Worm (Caenorhabditis elegans): ENCODE measurements around the gene Y46G5A.8.
"Not testable (repeated sequence)": the region's sequence is repeated elsewhere in the genome, so short reads cannot be mapped to it uniquely, and the experiment has no call there.

The Y46G5A.8 gene

DNA sequence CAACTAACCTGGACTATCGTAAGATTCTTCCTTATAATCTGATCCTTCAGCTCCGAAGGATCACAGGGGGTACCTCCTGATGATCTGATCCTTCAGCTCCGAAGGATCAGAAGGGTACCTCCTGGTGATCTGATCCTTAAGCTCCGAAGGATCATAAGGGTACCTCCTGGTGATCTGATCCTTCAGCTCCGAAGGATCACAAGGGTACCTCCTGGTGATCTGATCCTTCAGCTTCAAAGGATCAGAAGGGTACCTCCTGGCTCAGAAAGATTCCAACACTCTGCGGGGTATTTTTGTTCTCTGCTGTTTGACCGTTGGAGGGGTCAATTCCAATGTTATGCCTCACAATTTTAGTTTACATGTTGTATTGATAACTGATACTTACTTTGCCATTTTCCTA, 6.4 kb upstream of the Y46G5A.8 start:
- TF ChIP-seq madf-5 (GFP tag; IDR thresholded peaks at IDR 0.05) (peak in 1 of 2 experiments; percentile 69; a peak in 1 of 4 replicates), Y105C5A.15 (GFP tag; IDR thresholded peaks at IDR 0.05) (0 out of 2 replicates have a peak, but pooled peaks have one; percentile 33), dmd-8 (GFP tag; IDR thresholded peaks at IDR 0.05) (peak; percentile 71), lim-7 (GFP tag; IDR thresholded peaks at IDR 0.05) (peak; percentile 84), set-16 (GFP tag; IDR thresholded peaks at IDR 0.05) (peak; percentile 84)

DNA sequence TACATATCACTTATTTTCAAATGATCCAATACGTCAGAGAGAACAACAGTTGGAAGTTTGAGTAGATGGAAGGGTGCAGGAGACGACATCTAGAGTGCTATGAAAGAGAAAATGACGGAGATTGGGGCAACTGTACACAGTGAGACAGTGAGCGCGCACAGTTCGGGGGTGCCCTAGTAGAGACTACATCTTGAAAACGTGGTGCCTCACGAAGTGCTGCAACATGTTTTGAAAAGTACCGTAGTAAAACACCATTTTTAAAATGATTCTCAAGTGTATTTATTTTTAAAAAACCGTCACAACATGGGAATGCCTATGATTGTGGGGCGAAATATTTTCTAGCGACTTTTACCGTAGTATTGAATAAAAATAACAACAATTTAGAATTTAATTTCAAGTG, 2.4 kb upstream of the Y46G5A.8 start, which contains the start of gene Y46G5A.39:
TSS of gene Y46G5A.39 (minus strand) at position 101 of the 400 bp plus-strand sequence.
- TF ChIP-seq nhr-77 (tag; optimal IDR thresholded peaks at IDR 0.05); lsy-2 (tag; optimal IDR thresholded peaks at IDR 0.05); zfp-3 (GFP tag; conservative IDR thresholded peaks at IDR 0.05): not testable (repeated sequence)

DNA sequence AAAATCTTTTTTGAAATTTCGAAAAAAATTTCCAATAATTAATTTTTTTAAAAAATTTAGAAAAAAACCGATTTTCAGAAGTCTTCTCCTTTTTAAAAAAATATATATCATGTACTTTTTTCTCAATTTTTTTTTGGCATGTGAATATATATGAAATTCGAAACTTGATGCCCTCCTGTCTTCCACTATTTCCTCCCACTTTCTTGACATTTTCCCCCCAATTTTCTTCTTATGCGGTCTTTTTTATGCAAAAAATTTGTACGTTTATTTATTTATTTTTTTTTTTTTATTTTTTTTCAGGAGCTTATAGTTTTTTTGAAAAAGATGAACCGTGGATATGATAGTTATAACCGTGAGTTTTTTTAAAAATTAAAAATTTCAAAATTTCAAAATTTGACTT, 4.4 kb downstream of the Y46G5A.8 start, which contains the start of gene cnp-2:
TSS of gene cnp-2 (plus strand) at position 301 of the 400 bp plus-strand sequence.
- no peak for TF ChIP-seq nhr-11 (tag; optimal IDR thresholded peaks at IDR 0.05)
- TF ChIP-seq nhr-102 (tag; optimal IDR thresholded peaks at IDR 0.05) = no peak
- TF ChIP-seq daf-19 (GFP tag; conservative IDR thresholded peaks at IDR 0.05) = no peak
- no peak for TF ChIP-seq skn-1 (tag; optimal IDR thresholded peaks at IDR 0.05)
- no peak for TF ChIP-seq set-16 (GFP tag; IDR thresholded peaks at IDR 0.05)
- TF ChIP-seq nhr-6 (tag; optimal IDR thresholded peaks at IDR 0.05) = no peak
- TF ChIP-seq php-3 (GFP tag; IDR thresholded peaks at IDR 0.05) = no peak
- TF ChIP-seq daf-16 (GFP tag; optimal IDR thresholded peaks at IDR 0.05) = no peak
- no peak for TF ChIP-seq daf-16 (tag; optimal IDR thresholded peaks at IDR 0.05)
- TF ChIP-seq ceh-82 (tag; optimal IDR thresholded peaks at IDR 0.05) = no peak
- TF ChIP-seq lin-15B (tag; optimal IDR thresholded peaks at IDR 0.05) = no peak
- TF ChIP-seq egl-43 (GFP tag; IDR thresholded peaks at IDR 0.05) = no peak
- no peak for TF ChIP-seq Y105C5A.15 (GFP tag; IDR thresholded peaks at IDR 0.05)
- TF ChIP-seq Y5F2A.4 (GFP tag; optimal IDR thresholded peaks at IDR 0.05) = no peak
- no peak for TF ChIP-seq zip-11 (GFP tag; IDR thresholded peaks at IDR 0.05)
- TF ChIP-seq lin-38 (GFP tag; IDR thresholded peaks at IDR 0.05) = no peak

DNA sequence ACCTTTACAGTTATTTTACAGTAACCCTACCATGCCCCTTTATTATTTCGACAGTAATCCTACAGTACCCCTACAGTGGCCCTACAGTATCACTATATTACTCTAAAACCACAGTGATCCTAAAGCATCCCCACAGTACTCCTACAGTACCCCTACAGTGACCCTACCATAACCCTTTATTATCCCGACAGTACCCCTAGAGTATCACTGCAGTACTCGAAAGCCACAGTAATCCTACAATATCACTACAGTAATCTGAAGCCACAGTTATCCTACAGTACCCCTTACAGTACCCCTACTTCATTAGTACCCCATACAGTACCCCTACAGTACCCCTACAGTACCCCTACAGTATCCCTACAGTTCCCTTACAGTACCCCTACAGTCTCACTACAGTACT, 8.3 kb downstream of the Y46G5A.8 start:
- no peak for TF ChIP-seq ZK546.5 (tag; optimal IDR thresholded peaks at IDR 0.05)
- TF ChIP-seq F44E2.7 (GFP tag; IDR thresholded peaks at IDR 0.05) = no peak
- TF ChIP-seq unc-62 (GFP tag; optimal IDR thresholded peaks at IDR 0.05 in 1 of 2) = peak in 1 of 2 experiments; percentile 77
- no peak for TF ChIP-seq unc-62 (tag; optimal IDR thresholded peaks at IDR 0.05)

DNA sequence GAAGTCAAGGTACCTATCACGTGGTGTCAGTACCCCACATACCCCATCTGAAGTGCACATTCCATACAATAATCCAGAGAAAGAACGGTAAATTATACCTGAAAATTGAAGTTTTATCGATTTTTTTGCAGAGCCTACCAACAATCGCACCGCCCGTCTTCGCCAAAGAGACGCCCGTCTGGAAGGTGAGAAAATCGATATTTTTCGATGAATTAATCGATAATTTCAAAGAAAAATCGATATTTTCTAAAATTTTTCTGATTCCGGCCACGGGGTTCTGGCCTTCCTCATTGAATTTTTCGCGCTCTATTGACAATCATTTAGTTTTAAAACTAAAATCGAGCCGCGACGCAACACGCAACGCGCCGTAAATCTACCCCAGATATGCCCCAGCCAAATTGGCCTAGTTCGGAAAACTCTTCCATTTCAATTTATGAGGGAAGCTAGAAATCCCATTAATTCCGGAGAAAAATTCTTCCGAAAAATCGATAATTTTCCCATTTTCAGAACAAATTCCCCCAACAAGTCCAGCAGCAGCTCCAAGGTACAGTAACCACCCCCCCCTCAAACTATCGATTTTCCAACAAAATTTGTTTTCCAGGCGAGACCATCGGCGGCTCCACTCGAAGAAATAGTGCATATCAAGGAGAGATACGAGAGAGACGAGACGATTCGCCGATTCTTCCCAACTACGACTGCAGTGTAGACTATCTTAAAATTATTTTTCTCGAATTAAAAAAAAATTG, 10.5 kb downstream of the Y46G5A.8 start:
- TF ChIP-seq pha-4 (GFP tag; IDR thresholded peaks at IDR 0.05) (0 out of 2 replicates have a peak, but pooled peaks have one; percentile 26), pha-4 (tag; optimal IDR thresholded peaks at IDR 0.05) (no peak), ztf-7 (tag; optimal IDR thresholded peaks at IDR 0.05) (no peak), dmd-8 (GFP tag; IDR thresholded peaks at IDR 0.05) (no peak), lin-38 (GFP tag; IDR thresholded peaks at IDR 0.05) (peak; percentile 71), nhr-102 (tag; optimal IDR thresholded peaks at IDR 0.05) (peak; percentile 40), daf-16 (GFP tag; optimal IDR thresholded peaks at IDR 0.05) (no peak), daf-16 (tag; optimal IDR thresholded peaks at IDR 0.05) (peak; percentile 22), T26A8.4 (GFP tag; IDR thresholded peaks at IDR 0.05) (no peak), F10B5.3 (tag; optimal IDR thresholded peaks at IDR 0.05) (peak; percentile 42), nhr-42 (GFP tag; IDR thresholded peaks at IDR 0.05) (0 out of 2 replicates have a peak, but pooled peaks have one; percentile 41), snpc-1.2 (GFP tag; IDR thresholded peaks at IDR 0.05) (0 out of 2 replicates have a peak, but pooled peaks have one; percentile 26), ctbp-1 (GFP tag; IDR thresholded peaks at IDR 0.05) (no peak), ceh-28 (tag; optimal IDR thresholded peaks at IDR 0.05) (peak; percentile 87)

Measured in whole organism, L4 larva.